Fruit fly (Drosophila melanogaster) whole organism, embryonic: ENCODE measurements around the gene CG44001.

ENCODE experiments used
- Asciz ChIP-seq: fragments of 200-800 bp; sonication (Bioruptor generic); optimal IDR thresholded peaks from 2 replicates; lab custom pipeline; 2017; ENCODE audit warnings: missing biosample characterization, mild to moderate bottlenecking, missing genetic modification characterization, missing genetic modification reagents
- Blimp-1 ChIP-seq: fragments of 200-800 bp; sonication (Bioruptor generic); optimal IDR thresholded peaks from 3 replicates; lab custom pipeline; 2018; ENCODE audit warnings: missing biosample characterization, missing genetic modification characterization, mild to moderate bottlenecking, moderate library complexity, missing genetic modification reagents
- CG10366 ChIP-seq: fragments of 200-800 bp; sonication (Bioruptor generic); IDR thresholded peaks from 2 replicates; pipeline ENCODE4 v1.3.6; 2022; ENCODE audit warnings: missing biosample characterization, missing genetic modification characterization
- CG13287 ChIP-seq: fragments of 200-800 bp; sonication (Bioruptor generic); IDR thresholded peaks from 2 replicates; pipeline ENCODE4 v1.3.6; 2022; ENCODE audit warnings: missing biosample characterization, missing genetic modification characterization; ENCODE audit not compliant: partially characterized antibody
- CG13894 ChIP-seq: fragments of 200-800 bp; sonication (Bioruptor generic); optimal IDR thresholded peaks from 3 replicates; lab custom pipeline; 2018; ENCODE audit warnings: missing biosample characterization, mild to moderate bottlenecking, missing genetic modification characterization, moderate library complexity
- CG15269 ChIP-seq: fragments of 200-800 bp; sonication (Bioruptor generic); optimal IDR thresholded peaks from 2 replicates; lab custom pipeline; 2018; ENCODE audit warnings: missing biosample characterization, mild to moderate bottlenecking, missing genetic modification characterization, moderate library complexity
- CG1647 ChIP-seq: fragments of 200-800 bp; sonication (Bioruptor generic); optimal IDR thresholded peaks from 3 replicates; lab custom pipeline; 2016; ENCODE audit warnings: missing biosample characterization, missing genetic modification characterization
- CG16779 ChIP-seq: fragments of 200-800 bp; sonication (Bioruptor generic); IDR thresholded peaks from 2 replicates; pipeline ENCODE4 v1.3.6; 2022; ENCODE audit warnings: missing biosample characterization, missing genetic modification characterization
- CG18599 ChIP-seq: fragments of 200-800 bp; sonication (Bioruptor generic); optimal IDR thresholded peaks from 3 replicates; lab custom pipeline; 2017; ENCODE audit warnings: missing biosample characterization, missing genetic modification characterization, mild to moderate bottlenecking, moderate library complexity, missing genetic modification reagents
- CG30403 ChIP-seq: fragments of 200-800 bp; sonication (Bioruptor generic); optimal IDR thresholded peaks from 3 replicates; lab custom pipeline; 2016; ENCODE audit warnings: missing biosample characterization, missing genetic modification characterization
- CG3281 ChIP-seq: fragments of 200-800 bp; sonication (Bioruptor generic); optimal IDR thresholded peaks from 3 replicates; lab custom pipeline; 2017; ENCODE audit warnings: missing biosample characterization, mild to moderate bottlenecking, missing genetic modification characterization
- CG4282 ChIP-seq: fragments of 200-800 bp; sonication (Bioruptor generic); optimal IDR thresholded peaks from 2 replicates; lab custom pipeline; 2016; ENCODE audit warnings: missing biosample characterization, missing genetic modification characterization
- CG5245 ChIP-seq: fragments of 200-800 bp; sonication (Bioruptor generic); optimal IDR thresholded peaks from 3 replicates; lab custom pipeline; 2016; ENCODE audit warnings: missing biosample characterization, missing genetic modification characterization
- CG6654 ChIP-seq: fragments of 200-800 bp; sonication (Bioruptor generic); optimal IDR thresholded peaks from 2 replicates; lab custom pipeline; 2017; ENCODE audit warnings: missing biosample characterization, mild to moderate bottlenecking, missing genetic modification characterization
- CG6683 ChIP-seq: fragments of 200-800 bp; sonication (Bioruptor generic); optimal IDR thresholded peaks from 2 replicates; lab custom pipeline; 2017; ENCODE audit warnings: missing biosample characterization, mild to moderate bottlenecking, missing genetic modification characterization, missing genetic modification reagents
- CG6791 ChIP-seq: fragments of 200-800 bp; sonication (Bioruptor generic); IDR thresholded peaks from 3 replicates; pipeline ENCODE4 v1.3.6; 2022; ENCODE audit warnings: missing biosample characterization, missing genetic modification characterization; ENCODE audit not compliant: partially characterized antibody
- CG9932 ChIP-seq: fragments of 200-800 bp; sonication (Bioruptor generic); IDR thresholded peaks from 2 replicates; pipeline ENCODE4 v1.3.6; 2022; ENCODE audit warnings: missing biosample characterization, missing genetic modification characterization
- Dad ChIP-seq: fragments of 200-800 bp; sonication (Bioruptor generic); optimal IDR thresholded peaks from 3 replicates; lab custom pipeline; 2016; ENCODE audit warnings: missing biosample characterization, missing genetic modification characterization
- Dek ChIP-seq: fragments of 200-800 bp; sonication (Bioruptor generic); optimal IDR thresholded peaks from 3 replicates; lab custom pipeline; 2019; ENCODE audit warnings: missing biosample characterization, mild to moderate bottlenecking, missing genetic modification characterization, moderate library complexity
- Doc3 ChIP-seq: fragments of 200-800 bp; sonication (Bioruptor generic); IDR thresholded peaks from 3 replicates; pipeline ENCODE4 v1.3.6; 2022; ENCODE audit warnings: missing biosample characterization, missing genetic modification characterization; ENCODE audit not compliant: partially characterized antibody
- E2f2 ChIP-seq: fragments of 200-800 bp; sonication (Bioruptor generic); IDR thresholded peaks from 2 replicates; pipeline ENCODE4 v1.3.6; 2022; ENCODE audit warnings: missing biosample characterization, missing genetic modification characterization
- Hand ChIP-seq: fragments of 200-800 bp; sonication (Bioruptor generic); optimal IDR thresholded peaks from 2 replicates; lab custom pipeline; 2017; ENCODE audit warnings: mild to moderate bottlenecking, missing biosample characterization, missing genetic modification reagents, missing genetic modification characterization
- Hmr ChIP-seq: fragments of 200-800 bp; sonication (Bioruptor generic); optimal IDR thresholded peaks from 3 replicates; lab custom pipeline; 2017; ENCODE audit warnings: mild to moderate bottlenecking, missing biosample characterization, missing genetic modification reagents, missing genetic modification characterization
- Lim3 ChIP-seq: fragments of 200-800 bp; sonication (Bioruptor generic); IDR thresholded peaks from 2 replicates; pipeline ENCODE4 v1.3.6; 2022; ENCODE audit warnings: missing biosample characterization, missing genetic modification characterization
- MBD-R2 ChIP-seq: fragments of 200-800 bp; sonication (Bioruptor generic); IDR thresholded peaks from 2 replicates; pipeline ENCODE4 v1.3.6; 2022; ENCODE audit warnings: missing biosample characterization, missing genetic modification characterization
- MTF-1 ChIP-seq: fragments of 200-800 bp; sonication (Bioruptor generic); optimal IDR thresholded peaks from 2 replicates; lab custom pipeline; 2018; ENCODE audit warnings: missing biosample characterization, mild to moderate bottlenecking, missing genetic modification characterization, borderline replicate concordance
- Mad ChIP-seq: fragments of 200-800 bp; sonication (Bioruptor generic); optimal IDR thresholded peaks from 2 replicates; lab custom pipeline; 2016; ENCODE audit warnings: missing biosample characterization, missing genetic modification characterization
- Optix ChIP-seq: fragments of 200-800 bp; sonication (Bioruptor generic); IDR thresholded peaks from 3 replicates; pipeline ENCODE4 v1.3.6; 2022; ENCODE audit warnings: missing biosample characterization, missing genetic modification characterization
- Rx ChIP-seq: fragments of 200-800 bp; sonication (Bioruptor generic); IDR thresholded peaks from 2 replicates; pipeline ENCODE4 v1.3.6; 2022; ENCODE audit warnings: missing biosample characterization, missing genetic modification characterization
- Sox100B ChIP-seq: fragments of 200-800 bp; sonication (Bioruptor generic); optimal IDR thresholded peaks from 3 replicates; lab custom pipeline; 2018; ENCODE audit warnings: missing biosample characterization, mild to moderate bottlenecking, missing genetic modification characterization
- az2 ChIP-seq: fragments of 200-800 bp; sonication (Bioruptor generic); optimal IDR thresholded peaks from 3 replicates; lab custom pipeline; 2016; ENCODE audit warnings: missing biosample characterization, missing genetic modification characterization
- cas ChIP-seq: fragments of 200-800 bp; sonication (Bioruptor generic); IDR thresholded peaks from 2 replicates; pipeline ENCODE4 v1.3.6; 2022; ENCODE audit warnings: missing biosample characterization, missing genetic modification characterization
- danr ChIP-seq: fragments of 200-800 bp; sonication (Bioruptor generic); IDR thresholded peaks from 2 replicates; pipeline ENCODE4 v1.3.6; 2022; ENCODE audit warnings: missing biosample characterization, missing genetic modification characterization
- dimm ChIP-seq: fragments of 200-800 bp; sonication (Bioruptor generic); IDR thresholded peaks from 2 replicates; pipeline ENCODE4 v1.3.6; 2022; ENCODE audit warnings: missing biosample characterization, missing genetic modification characterization
- dmrt11E ChIP-seq: fragments of 200-800 bp; sonication (Bioruptor generic); optimal IDR thresholded peaks from 3 replicates; lab custom pipeline; 2018; ENCODE audit warnings: missing biosample characterization, mild to moderate bottlenecking, missing genetic modification characterization, moderate library complexity
- esg ChIP-seq: fragments of 200-800 bp; sonication (Bioruptor generic); conservative IDR thresholded peaks from 2 replicates; pipeline ENCODE4 v1.3.6; 2022; ENCODE audit warnings: missing biosample characterization, missing genetic modification characterization
- exex ChIP-seq: fragments of 200-800 bp; sonication (Bioruptor generic); optimal IDR thresholded peaks from 4 replicates; lab custom pipeline; 2018; ENCODE audit warnings: missing biosample characterization, mild to moderate bottlenecking, missing genetic modification characterization, moderate library complexity
- fd102C ChIP-seq: fragments of 200-800 bp; sonication (Bioruptor generic); optimal IDR thresholded peaks from 2 replicates; lab custom pipeline; 2018; ENCODE audit warnings: missing biosample characterization, mild to moderate bottlenecking, missing genetic modification characterization, moderate library complexity
- gem ChIP-seq: fragments of 200-800 bp; sonication (Bioruptor generic); optimal IDR thresholded peaks from 2 replicates; lab custom pipeline; 2019; ENCODE audit warnings: missing biosample characterization, mild to moderate bottlenecking, missing genetic modification characterization, moderate library complexity
- inv ChIP-seq: fragments of 200-800 bp; sonication (Bioruptor generic); IDR thresholded peaks from 2 replicates; pipeline ENCODE4 v1.3.6; 2022; ENCODE audit warnings: missing biosample characterization, missing genetic modification characterization; ENCODE audit not compliant: partially characterized antibody
- lmd ChIP-seq: fragments of 200-800 bp; sonication (Bioruptor generic); IDR thresholded peaks from 2 replicates; pipeline ENCODE4 v1.3.6; 2022; ENCODE audit warnings: missing biosample characterization, missing genetic modification characterization
- mld ChIP-seq: fragments of 200-800 bp; sonication (Bioruptor generic); IDR thresholded peaks from 3 replicates; pipeline ENCODE4 v1.3.6; 2022; ENCODE audit warnings: missing biosample characterization, missing genetic modification characterization; ENCODE audit not compliant: partially characterized antibody
- pan ChIP-seq, 4 experiments: fragments of >200 bp in 3 of 4; fragments of 200-800 bp in 1 of 4; sonication (Bioruptor generic) in 1 of 4; optimal IDR thresholded peaks in 3 of 4; IDR thresholded peaks in 1 of 4; 2 replicates each; pipeline versions ENCODE4 v1.3.6 to Lab custom; 2017 to 2022; ENCODE audit warnings: missing biosample characterization in 2 of 4, missing genetic modification characterization in 2 of 4, mixed read lengths in 1 of 4
- peb ChIP-seq: fragments of 200-800 bp; sonication (Bioruptor generic); IDR thresholded peaks from 2 replicates; pipeline ENCODE4 v1.3.6; 2022; ENCODE audit warnings: missing biosample characterization, missing genetic modification characterization
- pita ChIP-seq: fragments of 200-800 bp; sonication (Bioruptor generic); optimal IDR thresholded peaks from 2 replicates; lab custom pipeline; 2017; ENCODE audit warnings: missing biosample characterization, mild to moderate bottlenecking, missing genetic modification characterization
- sim ChIP-seq: fragments of 200-800 bp; sonication (Bioruptor generic); IDR thresholded peaks from 2 replicates; pipeline ENCODE4 v1.3.6; 2022; ENCODE audit warnings: missing biosample characterization, missing genetic modification characterization
- tna ChIP-seq: fragments of 200-800 bp; sonication (Bioruptor generic); IDR thresholded peaks from 2 replicates; pipeline ENCODE4 v1.3.6; 2022; ENCODE audit warnings: missing biosample characterization, missing genetic modification characterization; ENCODE audit not compliant: partially characterized antibody
- unc-4 ChIP-seq: fragments of 200-800 bp; sonication (Bioruptor generic); IDR thresholded peaks from 2 replicates; pipeline ENCODE4 v1.3.6; 2022; ENCODE audit warnings: missing biosample characterization, missing genetic modification characterization; ENCODE audit not compliant: partially characterized antibody
- usp ChIP-seq: fragments of >200 bp; optimal IDR thresholded peaks from 2 replicates; lab custom pipeline; 2017; ENCODE audit warnings: missing biosample characterization, missing genetic modification characterization
- zf30C ChIP-seq: fragments of 200-800 bp; sonication (Bioruptor generic); optimal IDR thresholded peaks from 3 replicates; lab custom pipeline; 2018; ENCODE audit warnings: missing biosample characterization, mild to moderate bottlenecking, missing genetic modification characterization

CG44001 gene

dm6 chr2L:5058094-5058493 is 15.0 kb downstream of the CG44001 start, which contains the start of gene Nepl3 (continued):
- TF ChIP-seq inv (peak; percentile 23; the same call in 1 of the 2 replicates), CG6791 (GFP tag; lab: Robert Waterston, UW) (no peak), Rx (no peak), danr (GFP tag; lab: Robert Waterston, UW) (no peak), Dek (tag; lab: Kevin White, UChicago) (no peak), Hand (GFP tag; lab: Kevin White, UChicago) (no peak), CG6683 (no peak), cas (GFP tag; lab: Robert Waterston, UW) (no peak), esg (GFP tag; lab: Robert Waterston, UW) (no peak), CG16779 (GFP tag; lab: Robert Waterston, UW) (no peak), CG10366 (no peak), MBD-R2 (GFP tag; lab: Robert Waterston, UW) (peak; percentile 53), Blimp-1 (GFP tag; lab: Kevin White, UChicago) (no peak), Mad (GFP tag; lab: Kevin White, UChicago) (no peak), E2f2 (GFP tag; lab: Robert Waterston, UW) (peak; percentile 56; the same call in 1 of the 2 replicates), unc-4 (GFP tag; lab: Robert Waterston, UW) (peak; percentile 69), Doc3 (GFP tag; lab: Robert Waterston, UW) (peak; percentile 65), tna (no peak), CG15269 (tag; lab: Kevin White, UChicago) (no peak), MTF-1 (GFP tag; lab: Kevin White, UChicago) (no peak), CG4282 (no peak), lmd (GFP tag; lab: Robert Waterston, UW) (no peak), dmrt11E (tag; lab: Kevin White, UChicago) (no peak), CG30403 (GFP tag; lab: Kevin White, UChicago) (no peak), az2 (GFP tag; lab: Kevin White, UChicago) (no peak), CG13894 (tag; lab: Kevin White, UChicago) (no peak), CG5245 (GFP tag; lab: Kevin White, UChicago) (no peak), CG13287 (GFP tag; lab: Robert Waterston, UW) (peak; percentile 80), mld (no peak), CG18599 (GFP tag; lab: Kevin White, UChicago) (no peak), fd102C (no peak), sim (GFP tag; lab: Robert Waterston, UW) (no peak), Sox100B (GFP tag; lab: Kevin White, UChicago) (no peak), CG3281 (no peak), CG9932 (GFP tag; lab: Robert Waterston, UW) (no peak), usp (no peak), pan (optimal IDR thresholded peaks at IDR 0.05; lab: Kevin White, UChicago) (no peak), pan (GFP tag; optimal IDR thresholded peaks at IDR 0.05 in 1 of 2, IDR thresholded peaks at IDR 0.05 in 1 of 2) (no peak), Hmr (no peak), zf30C (GFP tag; lab: Kevin White, UChicago) (no peak), Optix (GFP tag; lab: Robert Waterston, UW) (no peak), peb (GFP tag; lab: Robert Waterston, UW) (no peak), gem (tag; lab: Kevin White, UChicago) (no peak), Dad (no peak), Asciz (GFP tag; lab: Kevin White, UChicago) (no peak), CG1647 (GFP tag; lab: Kevin White, UChicago) (no peak), Lim3 (GFP tag; lab: Robert Waterston, UW) (no peak), exex (no peak), pita (GFP tag; lab: Kevin White, UChicago) (no peak), dimm (no peak), CG6654 (no peak)
